Worm (Caenorhabditis elegans): ENCODE measurements around the gene ntl-3.

The ntl-3 gene

ce11 chrIII:11781800-11782199 lies 64.5 kb downstream of the ntl-3 start, which contains the start of gene srd-74:
Gene srd-74 (plus strand): TSS chrIII:11782100.
- no peak for TF ChIP-seq irx-1 (tag; optimal IDR thresholded peaks at IDR 0.05)
- no peak for TF ChIP-seq tbx-2 (tag; optimal IDR thresholded peaks at IDR 0.05)
- no peak for TF ChIP-seq grh-1 (GFP tag; IDR thresholded peaks at IDR 0.05)
- no peak for TF ChIP-seq elt-3 (tag; optimal IDR thresholded peaks at IDR 0.05)
- TF ChIP-seq mef-2 (tag; optimal IDR thresholded peaks at IDR 0.05): no peak
- TF ChIP-seq lsy-2 (tag; optimal IDR thresholded peaks at IDR 0.05): no peak
- TF ChIP-seq jun-1 (tag; optimal IDR thresholded peaks at IDR 0.05): no peak

Data from whole organism, L1 larva.